Worm (Caenorhabditis elegans) whole organism, mixed stage, embryonic: ENCODE measurements around the gene EGAP4.1.

Experiments
- ces-1 ChIP-seq: fragments of 150-350 bp; optimal IDR thresholded peaks from 2 replicates; lab custom pipeline; 2014; ENCODE audit warnings: missing biosample characterization, missing genetic modification reagents, missing genetic modification characterization
- drap-1 ChIP-seq: fragments of 200-800 bp; sonication (Bioruptor generic); optimal IDR thresholded peaks from 3 replicates; lab custom pipeline; 2018; ENCODE audit warnings: mild to moderate bottlenecking, missing genetic modification characterization, missing compliant biosample characterization
- elt-1 ChIP-seq: sonication (generic microtip); optimal IDR thresholded peaks from 2 replicates; lab custom pipeline; 2017; ENCODE audit warnings: missing genetic modification characterization, mild to moderate bottlenecking, missing compliant biosample characterization, antibody characterized with exemption, moderate library complexity, borderline replicate concordance; ENCODE audit not compliant: insufficient read depth
- elt-3 ChIP-seq: fragments of 150-350 bp; optimal IDR thresholded peaks from 2 replicates; lab custom pipeline; 2014; ENCODE audit warnings: missing biosample characterization, missing genetic modification characterization
- lin-13 ChIP-seq: fragments of 150-350 bp; optimal IDR thresholded peaks from 2 replicates; lab custom pipeline; 2014; ENCODE audit warnings: missing biosample characterization, missing genetic modification characterization
- lsy-2 ChIP-seq: fragments of 150-350 bp; optimal IDR thresholded peaks from 2 replicates; lab custom pipeline; 2014; ENCODE audit warnings: missing biosample characterization, missing genetic modification characterization
- mep-1 ChIP-seq: fragments of 150-350 bp; optimal IDR thresholded peaks from 2 replicates; lab custom pipeline; 2017; ENCODE audit warnings: missing biosample characterization, missing genetic modification reagents, missing genetic modification characterization, inconsistent platforms
- nhr-12 ChIP-seq: fragments of 150-350 bp; optimal IDR thresholded peaks from 2 replicates; lab custom pipeline; 2014; ENCODE audit warnings: missing biosample characterization, missing genetic modification characterization
- unc-62 ChIP-seq: fragments of 150-350 bp; optimal IDR thresholded peaks from 2 replicates; lab custom pipeline; 2014; ENCODE audit warnings: missing biosample characterization, missing genetic modification reagents, missing genetic modification characterization
- ztf-11 ChIP-seq: fragments of 150-350 bp; optimal IDR thresholded peaks from 2 replicates; lab custom pipeline; 2014; ENCODE audit warnings: missing biosample characterization, missing genetic modification characterization

DNA sequence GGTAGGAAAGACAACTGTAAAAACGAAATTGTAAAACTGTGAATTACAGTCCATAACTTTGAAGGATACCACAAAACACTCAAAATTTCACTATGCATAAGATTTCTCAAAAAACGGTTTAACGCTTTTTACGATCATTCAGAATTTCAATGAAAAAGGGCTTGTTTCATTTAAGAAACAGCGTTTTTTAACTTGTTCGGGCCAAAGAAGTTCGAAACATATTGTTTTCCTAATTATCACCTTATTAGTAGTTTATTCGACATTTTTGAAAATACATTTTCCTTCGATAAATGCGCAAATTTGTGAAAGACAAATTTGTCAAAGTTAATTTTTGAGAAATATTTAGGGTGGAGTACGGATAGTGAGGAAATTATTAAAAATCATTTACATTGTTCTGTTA is 22.4 kb downstream of the EGAP4.1 start:
- TF ChIP-seq ces-1 (GFP tag; lab: Kevin White, UChicago) (no peak), ztf-11 (tag; lab: Kevin White, UChicago) (no peak), unc-62 (GFP tag; lab: Kevin White, UChicago) (no peak), elt-3 (tag; lab: Kevin White, UChicago) (no peak), lsy-2 (tag; lab: Kevin White, UChicago) (no peak), drap-1 (GFP tag; lab: Kevin White, UChicago) (no peak), lin-13 (tag; lab: Kevin White, UChicago) (no peak), elt-1 (tag; lab: Kevin White, UChicago) (no peak), nhr-12 (tag; lab: Kevin White, UChicago) (no peak), mep-1 (tag; lab: Kevin White, UChicago) (no peak)
